Fruit fly (Drosophila melanogaster) whole organism, prepupa: ENCODE results near the gene Prx5.
A peak's percentile ranks its signal among the peaks of the same experiment; 100 is the strongest.

Source experiments
- Blimp-1 ChIP-seq: fragments of 200-800 bp; sonication (Bioruptor generic); optimal IDR thresholded peaks from 3 replicates; lab custom pipeline; 2017; ENCODE audit warnings: missing biosample characterization, missing genetic modification characterization, mild to moderate bottlenecking, moderate library complexity, missing genetic modification reagents
- CG10631 ChIP-seq: fragments of 200-800 bp; sonication (Bioruptor generic); optimal IDR thresholded peaks from 2 replicates; lab custom pipeline; 2016; ENCODE audit warnings: missing biosample characterization, missing genetic modification characterization
- CG11762 ChIP-seq: fragments of 200-800 bp; sonication (Bioruptor generic); optimal IDR thresholded peaks from 3 replicates; lab custom pipeline; 2016; ENCODE audit warnings: missing biosample characterization, missing genetic modification characterization; ENCODE audit not compliant: insufficient read depth
- CG15336 ChIP-seq: fragments of 200-800 bp; sonication (Bioruptor generic); IDR thresholded peaks from 2 replicates; pipeline ENCODE4 v1.3.6; 2022; ENCODE audit warnings: missing biosample characterization, missing genetic modification characterization
- CG16779 ChIP-seq: fragments of 200-800 bp; sonication (Bioruptor generic); optimal IDR thresholded peaks from 3 replicates; lab custom pipeline; 2017; ENCODE audit warnings: missing biosample characterization, mild to moderate bottlenecking, missing genetic modification characterization
- CG3032 ChIP-seq: fragments of 200-800 bp; optimal IDR thresholded peaks from 2 replicates; lab custom pipeline; 2019; ENCODE audit warnings: missing biosample characterization, mild to moderate bottlenecking, missing genetic modification characterization, moderate library complexity
- CG31627 ChIP-seq: fragments of 200-800 bp; sonication (Bioruptor generic); optimal IDR thresholded peaks from 3 replicates; lab custom pipeline; 2016; ENCODE audit warnings: missing biosample characterization, missing genetic modification characterization
- CG32006 ChIP-seq: fragments of 200-800 bp; sonication (Bioruptor generic); optimal IDR thresholded peaks from 3 replicates; lab custom pipeline; 2017; ENCODE audit warnings: missing biosample characterization, mild to moderate bottlenecking, missing genetic modification characterization
- CG34406 ChIP-seq: fragments of 200-800 bp; sonication (Bioruptor generic); optimal IDR thresholded peaks from 3 replicates; lab custom pipeline; 2016; ENCODE audit warnings: missing biosample characterization, missing genetic modification characterization
- CG4318 ChIP-seq: fragments of 200-800 bp; sonication (Bioruptor generic); optimal IDR thresholded peaks from 3 replicates; lab custom pipeline; 2017; ENCODE audit warnings: missing biosample characterization, mild to moderate bottlenecking, missing genetic modification characterization
- CG6163 ChIP-seq: fragments of 200-800 bp; sonication (Bioruptor generic); IDR thresholded peaks from 3 replicates; pipeline ENCODE4 v1.3.6; 2022; ENCODE audit warnings: missing biosample characterization, missing genetic modification characterization
- CG6792 ChIP-seq: fragments of 200-800 bp; sonication (Bioruptor generic); optimal IDR thresholded peaks from 3 replicates; lab custom pipeline; 2016; ENCODE audit warnings: missing biosample characterization, missing genetic modification characterization
- CG6808 ChIP-seq: fragments of 200-800 bp; sonication (Bioruptor generic); optimal IDR thresholded peaks from 3 replicates; lab custom pipeline; 2017; ENCODE audit warnings: missing biosample characterization, missing genetic modification characterization, mild to moderate bottlenecking, moderate library complexity, missing genetic modification reagents
- CG6854 ChIP-seq: fragments of 200-800 bp; sonication (Bioruptor generic); optimal IDR thresholded peaks from 2 replicates; lab custom pipeline; 2017; ENCODE audit warnings: missing biosample characterization, mild to moderate bottlenecking, missing genetic modification characterization
- CG7368 ChIP-seq: fragments of 200-800 bp; sonication (Bioruptor generic); optimal IDR thresholded peaks from 3 replicates; lab custom pipeline; 2016; ENCODE audit warnings: missing biosample characterization, missing genetic modification characterization
- CG8119 ChIP-seq: fragments of 200-800 bp; sonication (Bioruptor generic); IDR thresholded peaks from 3 replicates; pipeline ENCODE4 v1.3.6; 2022; ENCODE audit warnings: missing biosample characterization, missing genetic modification characterization
- CG8319 ChIP-seq: fragments of 200-800 bp; sonication (Bioruptor generic); optimal IDR thresholded peaks from 3 replicates; lab custom pipeline; 2016; ENCODE audit warnings: missing biosample characterization, missing genetic modification characterization
- CG8632 ChIP-seq: fragments of 200-800 bp; sonication (Bioruptor generic); optimal IDR thresholded peaks from 3 replicates; lab custom pipeline; 2016; ENCODE audit warnings: missing biosample characterization, missing genetic modification characterization
- CG9139 ChIP-seq: fragments of 200-800 bp; sonication (Bioruptor generic); optimal IDR thresholded peaks from 3 replicates; lab custom pipeline; 2017; ENCODE audit warnings: missing biosample characterization, mild to moderate bottlenecking, missing genetic modification characterization
- Eip75B ChIP-seq: fragments of 200-800 bp; sonication (Bioruptor generic); optimal IDR thresholded peaks from 3 replicates; lab custom pipeline; 2016; ENCODE audit warnings: missing biosample characterization, missing genetic modification characterization
- Eip78C ChIP-seq: fragments of 200-800 bp; sonication (Bioruptor generic); peaks from one replicate; lab custom pipeline; 2016; ENCODE audit warnings: missing biosample characterization, missing genetic modification characterization
- Eip93F ChIP-seq: fragments of 200-800 bp; sonication (Bioruptor generic); optimal IDR thresholded peaks from 2 replicates; lab custom pipeline; 2016; ENCODE audit warnings: missing biosample characterization, mild to moderate bottlenecking, missing genetic modification characterization
- Ets21C ChIP-seq: fragments of 200-800 bp; sonication (Bioruptor generic); optimal IDR thresholded peaks from 3 replicates; lab custom pipeline; 2016; ENCODE audit warnings: missing biosample characterization, missing genetic modification characterization
- Gug ChIP-seq: fragments of 200-800 bp; sonication (Bioruptor generic); IDR thresholded peaks from 2 replicates; pipeline ENCODE4 v1.3.6; 2022; ENCODE audit warnings: missing biosample characterization, missing genetic modification characterization
- Hr39 ChIP-seq: fragments of 200-800 bp; sonication (Bioruptor generic); optimal IDR thresholded peaks from 2 replicates; lab custom pipeline; 2016; ENCODE audit warnings: missing biosample characterization, missing genetic modification characterization
- Hr4 ChIP-seq: fragments of 200-800 bp; sonication (Bioruptor generic); optimal IDR thresholded peaks from 3 replicates; lab custom pipeline; 2016; ENCODE audit warnings: missing biosample characterization, missing genetic modification characterization
- Lpt ChIP-seq: fragments of 200-800 bp; sonication (Bioruptor generic); optimal IDR thresholded peaks from 3 replicates; lab custom pipeline; 2016; ENCODE audit warnings: missing biosample characterization, missing genetic modification characterization
- Met ChIP-seq: fragments of 200-800 bp; sonication (Bioruptor generic); optimal IDR thresholded peaks from 3 replicates; lab custom pipeline; 2016; ENCODE audit warnings: missing biosample characterization, missing genetic modification characterization
- Smox ChIP-seq: fragments of 200-800 bp; sonication (Bioruptor generic); optimal IDR thresholded peaks from 3 replicates; lab custom pipeline; 2016; ENCODE audit warnings: missing biosample characterization, missing genetic modification characterization
- Sox102F ChIP-seq: fragments of 200-800 bp; sonication (Bioruptor generic); optimal IDR thresholded peaks from 2 replicates; lab custom pipeline; 2016; ENCODE audit warnings: missing biosample characterization, mild to moderate bottlenecking, missing genetic modification characterization
- achi ChIP-seq: fragments of 200-800 bp; sonication (Bioruptor generic); optimal IDR thresholded peaks from 3 replicates; lab custom pipeline; 2016; ENCODE audit warnings: missing biosample characterization, missing genetic modification characterization
- acj6 ChIP-seq: fragments of 200-800 bp; sonication (Bioruptor generic); optimal IDR thresholded peaks from 3 replicates; lab custom pipeline; 2016; ENCODE audit warnings: missing biosample characterization, missing genetic modification characterization
- cyc ChIP-seq: fragments of 200-800 bp; sonication (Bioruptor generic); optimal IDR thresholded peaks from 3 replicates; lab custom pipeline; 2016; ENCODE audit warnings: missing biosample characterization, missing genetic modification characterization
- dac ChIP-seq: fragments of 200-800 bp; sonication (Bioruptor generic); optimal IDR thresholded peaks from 2 replicates; lab custom pipeline; 2017; ENCODE audit warnings: missing biosample characterization, mild to moderate bottlenecking, missing genetic modification characterization
- dsx ChIP-seq: fragments of 200-800 bp; optimal IDR thresholded peaks from 3 replicates; lab custom pipeline; 2019; ENCODE audit warnings: missing biosample characterization, mild to moderate bottlenecking, missing genetic modification characterization, moderate library complexity; ENCODE audit not compliant: poor library complexity, severe bottlenecking
- fd85E ChIP-seq: fragments of 200-800 bp; sonication (Bioruptor generic); optimal IDR thresholded peaks from 3 replicates; lab custom pipeline; 2016; ENCODE audit warnings: missing biosample characterization, missing genetic modification characterization
- fkh ChIP-seq: fragments of 200-800 bp; sonication (Bioruptor generic); optimal IDR thresholded peaks from 3 replicates; lab custom pipeline; 2017; ENCODE audit warnings: missing biosample characterization, mild to moderate bottlenecking, missing genetic modification characterization, moderate library complexity
- lz ChIP-seq: fragments of 200-800 bp; sonication (Bioruptor generic); optimal IDR thresholded peaks from 3 replicates; lab custom pipeline; 2016; ENCODE audit warnings: missing biosample characterization, missing genetic modification characterization
- net ChIP-seq: fragments of 200-800 bp; sonication (Bioruptor generic); optimal IDR thresholded peaks from 3 replicates; lab custom pipeline; 2016; ENCODE audit warnings: missing biosample characterization, missing genetic modification characterization
- salr ChIP-seq, 2 experiments: fragments of 200-800 bp; sonication (Bioruptor generic); optimal IDR thresholded peaks; 3 replicates each; lab custom pipeline; 2016 to 2018; ENCODE audit warnings: missing biosample characterization in 2 of 2, missing genetic modification characterization in 2 of 2, mild to moderate bottlenecking in 1 of 2
- spab ChIP-seq: fragments of 200-800 bp; sonication (Bioruptor generic); optimal IDR thresholded peaks from 2 replicates; lab custom pipeline; 2017; ENCODE audit warnings: missing biosample characterization, mild to moderate bottlenecking, missing genetic modification characterization, missing genetic modification reagents
- ss ChIP-seq, 2 experiments: fragments of 200-800 bp; sonication (Bioruptor generic); optimal IDR thresholded peaks; 2 replicates in 1 of 2; 3 replicates in 1 of 2; lab custom pipeline; 2017 to 2018; ENCODE audit warnings: mild to moderate bottlenecking in 2 of 2, missing biosample characterization in 2 of 2, missing genetic modification characterization in 2 of 2, moderate library complexity in 1 of 2
- svp ChIP-seq: fragments of 200-800 bp; sonication (Bioruptor generic); peaks from one replicate; lab custom pipeline; 2016; ENCODE audit warnings: missing biosample characterization, missing genetic modification characterization
- topi ChIP-seq: fragments of 200-800 bp; sonication (Bioruptor generic); optimal IDR thresholded peaks from 3 replicates; lab custom pipeline; 2016; ENCODE audit warnings: missing biosample characterization, missing genetic modification characterization
- vri ChIP-seq: fragments of 200-800 bp; sonication (Bioruptor generic); optimal IDR thresholded peaks from 3 replicates; lab custom pipeline; 2016; ENCODE audit warnings: missing biosample characterization, mild to moderate bottlenecking, missing genetic modification characterization

Prx5 gene

DNA sequence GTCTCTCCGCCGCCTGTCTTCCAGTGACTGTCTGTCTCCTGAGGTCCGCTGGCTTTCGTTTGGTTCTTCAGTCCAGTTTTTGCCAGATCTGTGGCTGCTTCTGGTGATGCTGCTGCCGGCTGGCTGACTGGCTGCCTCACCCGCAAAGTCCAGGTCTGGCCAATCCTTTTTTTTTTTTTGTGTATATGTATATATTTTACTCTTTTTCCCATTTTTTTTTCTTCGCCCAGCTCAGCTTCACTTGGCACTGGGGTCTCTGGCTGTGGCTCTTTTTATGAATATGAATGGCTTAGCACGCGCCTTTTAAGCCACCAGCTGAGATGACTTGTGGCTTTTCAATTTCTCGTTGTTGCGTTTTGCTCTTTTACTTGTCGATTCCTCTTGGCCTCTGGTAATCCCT is 20.4 kb downstream of the Prx5 start (continued):
- no peak for TF ChIP-seq CG32006 (GFP tag; lab: Kevin White, UChicago)
- no peak for TF ChIP-seq CG8319
- no peak for TF ChIP-seq Hr4
- peak; percentile 4 for TF ChIP-seq CG16779 (tag; lab: Kevin White, UChicago)
- TF ChIP-seq lz (GFP tag; lab: Kevin White, UChicago): no peak
- no peak for TF ChIP-seq Met (GFP tag; lab: Kevin White, UChicago)
- TF ChIP-seq CG31627 (GFP tag; lab: Kevin White, UChicago): no peak
- TF ChIP-seq CG10631 (GFP tag; lab: Kevin White, UChicago): no peak
- no peak for TF ChIP-seq Blimp-1 (GFP tag; lab: Kevin White, UChicago)
- no peak for TF ChIP-seq vri (GFP tag; lab: Kevin White, UChicago)
- no peak for TF ChIP-seq dac
- no peak for TF ChIP-seq CG11762 (GFP tag; lab: Kevin White, UChicago)
- TF ChIP-seq Lpt: peak; percentile 28
- no peak for TF ChIP-seq CG4318
- TF ChIP-seq CG6163: peak; percentile 82
- TF ChIP-seq CG34406 (GFP tag; lab: Kevin White, UChicago): peak; percentile 6
- TF ChIP-seq dsx (GFP tag; lab: Kevin White, UChicago): peak; percentile 46
- TF ChIP-seq ss (GFP tag; optimal IDR thresholded peaks at IDR 0.05; lab: Kevin White, UChicago): peak; percentile 63 to 90
- no peak for TF ChIP-seq achi (GFP tag; lab: Kevin White, UChicago)
- no peak for TF ChIP-seq cyc
- peak; percentile 56; the same call in 1 of the 3 replicates for TF ChIP-seq CG8119
- no peak for TF ChIP-seq acj6 (GFP tag; lab: Kevin White, UChicago)
- TF ChIP-seq Gug (GFP tag; lab: Robert Waterston, UW): no peak
- TF ChIP-seq Hr39 (GFP tag; lab: Kevin White, UChicago): no peak
- TF ChIP-seq CG7368 (GFP tag; lab: Kevin White, UChicago): no peak
- no peak for TF ChIP-seq CG6792
- TF ChIP-seq spab (GFP tag; lab: Kevin White, UChicago): peak; percentile 67
- TF ChIP-seq Smox: no peak
- no peak for TF ChIP-seq fd85E (GFP tag; lab: Kevin White, UChicago)
- no peak for TF ChIP-seq Eip93F
- TF ChIP-seq net (GFP tag; lab: Kevin White, UChicago): no peak
- TF ChIP-seq CG15336 (GFP tag; lab: Robert Waterston, UW): peak; percentile 40; the same call in 1 of the 2 replicates

DNA sequence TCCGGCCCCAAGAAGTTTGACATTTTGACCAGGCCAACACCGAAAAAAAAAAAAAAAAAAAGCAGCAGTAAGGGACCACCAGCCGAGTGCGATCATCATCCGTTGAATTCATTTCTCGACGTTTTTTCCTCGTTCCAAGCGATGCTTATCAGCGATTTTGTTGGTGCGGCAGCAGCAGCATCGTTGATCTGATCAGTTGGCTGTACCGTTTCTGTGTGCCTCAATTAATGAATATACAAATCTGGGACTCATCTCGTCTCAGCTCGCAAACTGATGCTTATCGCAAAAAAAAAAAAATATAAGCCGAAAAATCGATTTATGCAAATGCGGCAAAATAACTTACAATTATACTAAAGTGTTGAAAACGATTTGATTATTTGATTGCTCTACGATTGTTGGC is 22.2 kb downstream of the Prx5 start:
- TF ChIP-seq topi (no peak), CG6808 (GFP tag; lab: Kevin White, UChicago) (no peak), svp (GFP tag; lab: Kevin White, UChicago) (peak; percentile 35), CG11762 (GFP tag; lab: Kevin White, UChicago) (no peak), CG9139 (no peak), Lpt (no peak)

DNA sequence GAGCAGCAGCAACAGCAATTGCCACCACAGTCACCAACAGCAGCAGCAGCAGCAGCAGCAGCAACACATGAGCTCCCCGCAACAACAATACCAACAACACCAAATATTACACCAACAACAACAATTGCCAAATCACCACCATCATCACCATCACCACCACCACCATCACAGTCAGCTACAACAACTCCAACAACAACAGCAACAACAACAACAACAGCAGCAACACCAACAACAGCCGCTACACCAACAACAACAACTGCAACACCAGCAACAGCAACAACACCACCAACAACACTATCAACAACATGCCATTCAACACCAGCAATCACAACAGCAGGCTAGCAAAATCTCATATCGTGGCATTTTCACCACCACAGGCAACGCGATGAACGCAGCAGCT is 36.4 kb downstream of the Prx5 start:
- TF ChIP-seq Eip93F: no peak
- no peak for TF ChIP-seq Blimp-1 (GFP tag; lab: Kevin White, UChicago)

DNA sequence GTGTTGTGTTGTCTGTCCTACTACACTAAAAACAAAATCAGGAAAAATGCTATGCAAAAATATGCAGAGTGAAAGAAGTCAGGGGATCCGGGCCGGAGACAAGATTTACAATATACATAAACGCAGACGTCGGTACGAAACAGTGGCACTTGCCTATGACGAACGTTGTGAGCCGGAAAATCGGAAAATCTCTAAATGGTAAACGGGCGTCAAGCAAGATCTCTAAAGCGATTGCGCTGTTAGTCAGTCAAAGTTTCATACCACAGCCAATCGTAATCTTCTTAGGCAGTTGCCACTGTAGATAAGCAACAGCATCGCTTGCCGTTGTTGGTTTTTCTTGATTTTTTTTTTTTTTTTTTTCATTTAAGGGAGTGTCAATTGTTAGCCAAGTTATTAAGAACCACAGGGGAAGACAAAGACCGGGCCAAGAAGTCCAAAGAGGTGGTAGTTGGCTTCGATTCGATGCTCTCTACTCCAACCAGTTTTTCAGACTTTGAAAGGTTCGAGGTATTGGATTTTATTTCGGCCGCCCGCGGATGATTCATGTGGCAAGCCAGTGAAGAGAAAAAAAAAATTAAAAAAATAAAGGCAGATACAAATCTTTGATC is 41.9 kb downstream of the Prx5 start:
- TF ChIP-seq achi (GFP tag; lab: Kevin White, UChicago): peak; percentile 82
- peak; percentile 67 for TF ChIP-seq CG9139
- peak; percentile 97 for TF ChIP-seq Eip78C (GFP tag; lab: Kevin White, UChicago)
- TF ChIP-seq CG6808 (GFP tag; lab: Kevin White, UChicago): peak; percentile 81
- TF ChIP-seq vri (GFP tag; lab: Kevin White, UChicago): peak; percentile 52
- peak; percentile 90 for TF ChIP-seq cyc
- TF ChIP-seq dac: peak; percentile 51
- peak; percentile 65 for TF ChIP-seq Eip93F
- peak; percentile 80 for TF ChIP-seq lz (GFP tag; lab: Kevin White, UChicago)
- TF ChIP-seq CG8119: peak; percentile 82
- TF ChIP-seq svp (GFP tag; lab: Kevin White, UChicago): peak; percentile 90
- TF ChIP-seq CG8632 (GFP tag; lab: Kevin White, UChicago): peak; percentile 66
- peak; percentile 72 for TF ChIP-seq Ets21C (GFP tag; lab: Kevin White, UChicago)
- peak; percentile 67 for TF ChIP-seq Lpt
- peak; percentile 91 for TF ChIP-seq CG3032 (tag; lab: Kevin White, UChicago)
- peak; percentile 64 for TF ChIP-seq CG4318
- peak; percentile 82 for TF ChIP-seq Eip75B (GFP tag; lab: Kevin White, UChicago)
- no peak for TF ChIP-seq CG6854
- peak; percentile 85 for TF ChIP-seq Gug (GFP tag; lab: Robert Waterston, UW)
- peak; percentile 54 to 73 for TF ChIP-seq salr (GFP tag; optimal IDR thresholded peaks at IDR 0.05; lab: Kevin White, UChicago)
- TF ChIP-seq Sox102F (GFP tag; lab: Kevin White, UChicago): peak; percentile 62
- TF ChIP-seq fkh (GFP tag; lab: Kevin White, UChicago): no peak
- TF ChIP-seq Hr4: peak; percentile 81
